Worm (Caenorhabditis elegans) whole organism, early embryonic: ENCODE results near the gene tftc-1.

Experiments
- B0310.2 ChIP-seq: sonication (generic microtip); optimal IDR thresholded peaks from 2 replicates; lab custom pipeline; 2016; ENCODE audit warnings: mild to moderate bottlenecking, missing genetic modification characterization, missing compliant biosample characterization
- F13C5.2 ChIP-seq: sonication (generic microtip); optimal IDR thresholded peaks from 2 replicates; lab custom pipeline; 2017; ENCODE audit warnings: mild to moderate bottlenecking, missing genetic modification characterization, inconsistent platforms, missing compliant biosample characterization
- aly-1 ChIP-seq: sonication (generic microtip); optimal IDR thresholded peaks from 2 replicates; lab custom pipeline; 2016; ENCODE audit warnings: missing genetic modification characterization, missing compliant biosample characterization
- ama-1 ChIP-seq: fragments of 150-350 bp; optimal IDR thresholded peaks from 2 replicates; lab custom pipeline; 2014
- ceh-13 ChIP-seq: fragments of 200-800 bp; sonication (Bioruptor generic); optimal IDR thresholded peaks from 2 replicates; lab custom pipeline; 2018; ENCODE audit warnings: mild to moderate bottlenecking, missing genetic modification characterization, missing compliant biosample characterization
- ceh-36 ChIP-seq: sonication (generic microtip); optimal IDR thresholded peaks from 2 replicates; lab custom pipeline; 2016; ENCODE audit warnings: missing genetic modification characterization, inconsistent platforms, missing compliant biosample characterization
- ets-7 ChIP-seq: sonication (generic microtip); optimal IDR thresholded peaks from 2 replicates; lab custom pipeline; 2016; ENCODE audit warnings: missing genotype, missing genetic modification characterization, missing compliant biosample characterization
- flt-1 ChIP-seq: fragments of 200-800 bp; sonication (Bioruptor generic); IDR thresholded peaks from 2 replicates; pipeline ENCODE4 v1.3.6; 2022; ENCODE audit warnings: missing genetic modification characterization, missing compliant biosample characterization
- hmbx-1 ChIP-seq: sonication (generic microtip); optimal IDR thresholded peaks from 2 replicates; lab custom pipeline; 2016; ENCODE audit warnings: mild to moderate bottlenecking, missing genetic modification characterization, missing compliant biosample characterization
- hmg-4 ChIP-seq: fragments of 200-800 bp; sonication (Bioruptor generic); optimal IDR thresholded peaks from 2 replicates; lab custom pipeline; 2018; ENCODE audit warnings: mild to moderate bottlenecking, missing genetic modification characterization, missing compliant biosample characterization
- hnd-1 ChIP-seq: sonication (generic microtip); optimal IDR thresholded peaks from 2 replicates; lab custom pipeline; 2016; ENCODE audit warnings: missing genetic modification characterization, missing compliant biosample characterization
- pes-1 ChIP-seq: fragments of 200-800 bp; sonication (Bioruptor generic); IDR thresholded peaks from 2 replicates; pipeline ENCODE4 v1.3.6; 2022; ENCODE audit warnings: missing genetic modification reagents, missing genetic modification characterization, missing compliant biosample characterization
- scrt-1 ChIP-seq: fragments of 200-800 bp; sonication (Bioruptor generic); IDR thresholded peaks from 2 replicates; pipeline ENCODE4 v1.3.6; 2022; ENCODE audit warnings: missing genetic modification characterization, missing compliant biosample characterization
- sea-1 ChIP-seq: fragments of 200-800 bp; sonication (Bioruptor generic); conservative IDR thresholded peaks from 2 replicates; pipeline ENCODE4 v1.3.6; 2022; ENCODE audit warnings: missing genetic modification characterization, missing compliant biosample characterization
- tbx-11 ChIP-seq: fragments of 200-800 bp; sonication (Bioruptor generic); IDR thresholded peaks from 2 replicates; pipeline ENCODE4 v1.3.6; 2022; ENCODE audit warnings: missing genetic modification characterization, missing compliant biosample characterization
- tbx-37 ChIP-seq: fragments of 200-800 bp; sonication (Bioruptor generic); conservative IDR thresholded peaks from 2 replicates; pipeline ENCODE4 v1.3.6; 2022; ENCODE audit warnings: missing genetic modification reagents, missing genetic modification characterization, missing compliant biosample characterization
- tra-4 ChIP-seq: sonication (generic microtip); optimal IDR thresholded peaks from 2 replicates; lab custom pipeline; 2017; ENCODE audit warnings: missing genetic modification characterization, missing compliant biosample characterization

tftc-1 gene

ce11 chrIV:2389745-2390144, 40.7 kb downstream of the tftc-1 start:
- TF ChIP-seq B0310.2 = no peak
- TF ChIP-seq tbx-11 (GFP tag; lab: Robert Waterston, UW) = no peak
- TF ChIP-seq F13C5.2 (tag; lab: Kevin White, UChicago) = no peak
- TF ChIP-seq hmg-4 (GFP tag; lab: Kevin White, UChicago) = no peak
- TF ChIP-seq tbx-37 = no peak
- TF ChIP-seq ets-7 = no peak
- TF ChIP-seq flt-1 (GFP tag; lab: Robert Waterston, UW) = no peak
- no peak for TF ChIP-seq ceh-13
- no peak for TF ChIP-seq pes-1
- no peak for TF ChIP-seq tra-4 (tag; lab: Kevin White, UChicago)

ce11 chrIV:2390251-2390672, 41.2 kb downstream of the tftc-1 start:
- TF ChIP-seq scrt-1 (GFP tag; lab: Robert Waterston, UW) (no peak), ceh-36 (tag; lab: Kevin White, UChicago) (no peak), tbx-11 (GFP tag; lab: Robert Waterston, UW) (no peak), ama-1 (no peak), B0310.2 (peak; percentile 15), aly-1 (tag; lab: Kevin White, UChicago) (no peak), hnd-1 (tag; lab: Kevin White, UChicago) (no peak), tbx-37 (no peak), pes-1 (0 out of 2 replicates have a peak, but pooled peaks have one; percentile 22), ets-7 (no peak), ceh-13 (no peak), hmbx-1 (tag; lab: Kevin White, UChicago) (peak; percentile 14), tra-4 (tag; lab: Kevin White, UChicago) (no peak)

- TF ChIP-seq hmg-4 (GFP tag; lab: Kevin White, UChicago) (no peak), sea-1 (GFP tag; lab: Robert Waterston, UW) (no peak), hnd-1 (tag; lab: Kevin White, UChicago) (no peak), hmbx-1 (tag; lab: Kevin White, UChicago) (no peak), scrt-1 (GFP tag; lab: Robert Waterston, UW) (no peak), aly-1 (tag; lab: Kevin White, UChicago) (no peak), tra-4 (tag; lab: Kevin White, UChicago) (no peak), ceh-13 (no peak)
Observed at ce11 chrIV:2390804-2391203, 41.7 kb downstream of the tftc-1 start, which contains the start of gene eri-5. Gene eri-5 (plus strand): TSS chrIV:2390821.

ce11 chrIV:2391809-2392208, 42.7 kb downstream of the tftc-1 start:
- TF ChIP-seq hnd-1 (tag; lab: Kevin White, UChicago) = no peak

ce11 chrIV:2393023-2393422, 44.0 kb downstream of the tftc-1 start:
- no peak for TF ChIP-seq hmbx-1 (tag; lab: Kevin White, UChicago)
- TF ChIP-seq F13C5.2 (tag; lab: Kevin White, UChicago) = no peak
- TF ChIP-seq ceh-13 = no peak
- no peak for TF ChIP-seq tra-4 (tag; lab: Kevin White, UChicago)
- no peak for TF ChIP-seq ama-1
- TF ChIP-seq B0310.2 = no peak
- no peak for TF ChIP-seq ceh-36 (tag; lab: Kevin White, UChicago)
- no peak for TF ChIP-seq ets-7
- no peak for TF ChIP-seq scrt-1 (GFP tag; lab: Robert Waterston, UW)
- no peak for TF ChIP-seq sea-1 (GFP tag; lab: Robert Waterston, UW)
- no peak for TF ChIP-seq tbx-11 (GFP tag; lab: Robert Waterston, UW)
- TF ChIP-seq hmg-4 (GFP tag; lab: Kevin White, UChicago) = no peak
- no peak for TF ChIP-seq tbx-37
- no peak for TF ChIP-seq pes-1
- TF ChIP-seq aly-1 (tag; lab: Kevin White, UChicago) = no peak
- TF ChIP-seq flt-1 (GFP tag; lab: Robert Waterston, UW) = no peak
- no peak for TF ChIP-seq hnd-1 (tag; lab: Kevin White, UChicago)

- TF ChIP-seq B0310.2 (no peak), flt-1 (GFP tag; lab: Robert Waterston, UW) (no peak), tbx-11 (GFP tag; lab: Robert Waterston, UW) (no peak), tbx-37 (no peak), tra-4 (tag; lab: Kevin White, UChicago) (no peak), ets-7 (no peak), hmg-4 (GFP tag; lab: Kevin White, UChicago) (no peak), ceh-13 (no peak)
Observed at ce11 chrIV:2395997-2396396, 46.9 kb downstream of the tftc-1 start.

ce11 chrIV:2398317-2398716, 49.2 kb downstream of the tftc-1 start:
- TF ChIP-seq hmg-4 (GFP tag; lab: Kevin White, UChicago) = peak; percentile 30
- no peak for TF ChIP-seq ceh-36 (tag; lab: Kevin White, UChicago)
- 0 out of 2 replicates have a peak, but pooled peaks have one; percentile 7 for TF ChIP-seq pes-1
- no peak; the same call in 1 of the 2 replicates for TF ChIP-seq sea-1 (GFP tag; lab: Robert Waterston, UW)
- no peak for TF ChIP-seq flt-1 (GFP tag; lab: Robert Waterston, UW)
- TF ChIP-seq ama-1 = no peak
- TF ChIP-seq tbx-11 (GFP tag; lab: Robert Waterston, UW) = no peak
- no peak for TF ChIP-seq ets-7
- TF ChIP-seq tra-4 (tag; lab: Kevin White, UChicago) = no peak

- no peak for TF ChIP-seq tbx-11 (GFP tag; lab: Robert Waterston, UW)
- TF ChIP-seq flt-1 (GFP tag; lab: Robert Waterston, UW) = no peak
- no peak for TF ChIP-seq pes-1
- TF ChIP-seq ama-1 = no peak
- TF ChIP-seq scrt-1 (GFP tag; lab: Robert Waterston, UW) = no peak
- TF ChIP-seq ets-7 = no peak
- TF ChIP-seq hmbx-1 (tag; lab: Kevin White, UChicago) = no peak
- TF ChIP-seq sea-1 (GFP tag; lab: Robert Waterston, UW) = no peak
- no peak for TF ChIP-seq hmg-4 (GFP tag; lab: Kevin White, UChicago)
- TF ChIP-seq tbx-37 = no peak
- no peak for TF ChIP-seq ceh-13
- no peak for TF ChIP-seq ceh-36 (tag; lab: Kevin White, UChicago)
- TF ChIP-seq tra-4 (tag; lab: Kevin White, UChicago) = no peak
- TF ChIP-seq B0310.2 = no peak
- no peak for TF ChIP-seq hnd-1 (tag; lab: Kevin White, UChicago)
- TF ChIP-seq aly-1 (tag; lab: Kevin White, UChicago) = no peak
- TF ChIP-seq F13C5.2 (tag; lab: Kevin White, UChicago) = no peak
Observed at ce11 chrIV:2399420-2399819, 50.3 kb downstream of the tftc-1 start, which contains the start of gene Y38F2AR.10. Gene Y38F2AR.10 (minus strand): TSS chrIV:2399520.
